Comparison of ENCODE assay signal across 6 worm cellular contexts in genomic region chrV:5023355-5023754, ce11.
TF ChIP-seq lines count a peak whose summit lies in the region.

No protein-coding gene starts in this region.

TF ChIP-seq in whole organism, L3 larva, 47 proteins besides CTCF, POLR2A, EP300 and RAD21:
- no peak for TF ChIP-seq lsy-12 (tag; optimal IDR thresholded peaks at IDR 0.05; lab: Kevin White, UChicago)
- no peak for TF ChIP-seq pha-4 (tag; optimal IDR thresholded peaks at IDR 0.05; lab: Kevin White, UChicago)
- TF ChIP-seq nhr-11 (tag; optimal IDR thresholded peaks at IDR 0.05; lab: Kevin White, UChicago), result no peak
- TF ChIP-seq nhr-23 (tag; optimal IDR thresholded peaks at IDR 0.05; lab: Kevin White, UChicago), result no peak
- no peak for TF ChIP-seq ztf-11 (tag; optimal IDR thresholded peaks at IDR 0.05; lab: Kevin White, UChicago)
- no peak for TF ChIP-seq nhr-237 (tag; optimal IDR thresholded peaks at IDR 0.05; lab: Kevin White, UChicago)
- no peak for TF ChIP-seq nhr-76 (tag; optimal IDR thresholded peaks at IDR 0.05; lab: Kevin White, UChicago)
- peak; percentile 2 for TF ChIP-seq elt-2 (tag; optimal IDR thresholded peaks at IDR 0.05; lab: Kevin White, UChicago)

TF ChIP-seq in whole organism, L4 larva, 104 proteins besides CTCF, POLR2A, EP300 and RAD21:
- TF ChIP-seq set-16 (GFP tag; IDR thresholded peaks at IDR 0.05; lab: Robert Waterston, UW), result no peak
- TF ChIP-seq hlh-11 (tag; optimal IDR thresholded peaks at IDR 0.05; lab: Kevin White, UChicago), result peak; percentile 10

TF ChIP-seq in whole organism, early embryonic, 17 proteins besides CTCF, POLR2A, EP300 and RAD21:
- TF ChIP-seq scrt-1 (GFP tag; IDR thresholded peaks at IDR 0.05; lab: Robert Waterston, UW) (no peak), hmbx-1 (tag; optimal IDR thresholded peaks at IDR 0.05; lab: Kevin White, UChicago) (no peak), ceh-36 (tag; optimal IDR thresholded peaks at IDR 0.05; lab: Kevin White, UChicago) (no peak), sea-1 (GFP tag; conservative IDR thresholded peaks at IDR 0.05; lab: Robert Waterston, UW) (no peak), tra-4 (tag; optimal IDR thresholded peaks at IDR 0.05; lab: Kevin White, UChicago) (no peak), F13C5.2 (tag; optimal IDR thresholded peaks at IDR 0.05; lab: Kevin White, UChicago) (no peak), hmg-4 (GFP tag; optimal IDR thresholded peaks at IDR 0.05; lab: Kevin White, UChicago) (peak; percentile 37), aly-1 (tag; optimal IDR thresholded peaks at IDR 0.05; lab: Kevin White, UChicago) (no peak)

TF ChIP-seq in whole organism, late embryonic, 69 proteins besides CTCF, POLR2A, EP300 and RAD21:
- no peak for TF ChIP-seq C08G9.2 (tag; optimal IDR thresholded peaks at IDR 0.05; lab: Kevin White, UChicago)
- TF ChIP-seq dmd-4 (tag; optimal IDR thresholded peaks at IDR 0.05; lab: Kevin White, UChicago; ENCODE audit: borderline replicate concordance), result no peak
- no peak for TF ChIP-seq ceh-48 (tag; optimal IDR thresholded peaks at IDR 0.05; lab: Kevin White, UChicago)
- TF ChIP-seq pat-9 (tag; optimal IDR thresholded peaks at IDR 0.05; lab: Kevin White, UChicago), result no peak
- peak; percentile 7 for TF ChIP-seq elt-2 (tag; optimal IDR thresholded peaks at IDR 0.05; lab: Kevin White, UChicago)
- TF ChIP-seq lin-11 (tag; optimal IDR thresholded peaks at IDR 0.05; lab: Kevin White, UChicago), result no peak

TF ChIP-seq in whole organism, mixed stage, embryonic, 35 proteins besides CTCF, POLR2A, EP300 and RAD21:
- TF ChIP-seq sptf-1 (tag; optimal IDR thresholded peaks at IDR 0.05; lab: Kevin White, UChicago), result no peak
- TF ChIP-seq nhr-2 (tag; optimal IDR thresholded peaks at IDR 0.05; lab: Kevin White, UChicago), result peak; percentile 43
- TF ChIP-seq ces-1 (GFP tag; optimal IDR thresholded peaks at IDR 0.05; lab: Kevin White, UChicago), result no peak
- no peak for TF ChIP-seq unc-39 (tag; optimal IDR thresholded peaks at IDR 0.05; lab: Kevin White, UChicago)
- TF ChIP-seq lsy-2 (tag; optimal IDR thresholded peaks at IDR 0.05; lab: Kevin White, UChicago), result no peak
- TF ChIP-seq ceh-39 (tag; optimal IDR thresholded peaks at IDR 0.05; lab: Kevin White, UChicago), result no peak
- no peak for TF ChIP-seq ceh-83 (GFP tag; optimal IDR thresholded peaks at IDR 0.05; lab: Kevin White, UChicago)
- peak; percentile 98 for TF ChIP-seq zip-8 (tag; optimal IDR thresholded peaks at IDR 0.05; lab: Kevin White, UChicago)

TF ChIP-seq in whole organism, young adult, 124 proteins besides CTCF, POLR2A, EP300 and RAD21:
- TF ChIP-seq dpff-1 (tag; optimal IDR thresholded peaks at IDR 0.05; lab: Kevin White, UChicago) (no peak), ztf-28 (GFP tag; IDR thresholded peaks at IDR 0.05; lab: Robert Waterston, UW) (no peak), cebp-1 (GFP tag; IDR thresholded peaks at IDR 0.05; lab: Robert Waterston, UW) (no peak), cebp-1 (tag; optimal IDR thresholded peaks at IDR 0.05; lab: Kevin White, UChicago) (peak; percentile 14), lin-26 (GFP tag; IDR thresholded peaks at IDR 0.05; lab: Robert Waterston, UW) (no peak), nhr-90 (tag; optimal IDR thresholded peaks at IDR 0.05; lab: Kevin White, UChicago) (no peak)
